Fruit fly (Drosophila melanogaster): ENCODE results near the gene Nubp2.

- TF ChIP-seq CG8159 (tag; optimal IDR thresholded peaks at IDR 0.05) (no peak), rn (GFP tag; IDR thresholded peaks at IDR 0.05) (no peak), CG8301 (tag; optimal IDR thresholded peaks at IDR 0.05) (peak; percentile 18), gl (tag; optimal IDR thresholded peaks at IDR 0.05) (no peak), CG13204 (GFP tag; optimal IDR thresholded peaks at IDR 0.05) (no peak), CG15710 (tag; optimal IDR thresholded peaks at IDR 0.05) (no peak), CG14655 (GFP tag; optimal IDR thresholded peaks at IDR 0.05) (no peak), CG12605 (GFP tag; IDR thresholded peaks at IDR 0.05) (no peak), D1 (tag; optimal IDR thresholded peaks at IDR 0.05) (no peak), CG4496 (GFP tag; IDR thresholded peaks at IDR 0.05) (no peak), CG34367 (tag; optimal IDR thresholded peaks at IDR 0.05) (no peak)
Measured at dm6 chr3L:20557065-20557464, 30.7 kb downstream of the Nubp2 start.
